Fruit fly (Drosophila melanogaster) whole organism, adult: ENCODE results near the gene Xpac.

Experiments used
- CG14711 ChIP-seq: fragments of 200-800 bp; sonication (Bioruptor generic); optimal IDR thresholded peaks from 2 replicates; lab custom pipeline; 2018; ENCODE audit warnings: missing biosample characterization, mild to moderate bottlenecking, missing genetic modification characterization, moderate library complexity
- CG5204 ChIP-seq: fragments of 200-800 bp; sonication (Bioruptor generic); optimal IDR thresholded peaks from 2 replicates; lab custom pipeline; 2016; ENCODE audit warnings: missing biosample characterization, missing genetic modification characterization
- Hr96 ChIP-seq: fragments of 200-800 bp; sonication (Bioruptor generic); optimal IDR thresholded peaks from 2 replicates; lab custom pipeline; 2016; ENCODE audit warnings: missing biosample characterization, missing genetic modification characterization
- cic ChIP-seq: fragments of 200-800 bp; sonication (Bioruptor generic); optimal IDR thresholded peaks from 2 replicates; lab custom pipeline; 2017; ENCODE audit warnings: missing biosample characterization, mild to moderate bottlenecking, missing genetic modification characterization, moderate library complexity
- kay ChIP-seq: fragments of 200-800 bp; sonication (Bioruptor generic); peaks from one replicate; lab custom pipeline; 2016; ENCODE audit warnings: missing biosample characterization, missing genetic modification characterization, borderline replicate concordance
- tj ChIP-seq: fragments of 200-800 bp; sonication (Bioruptor generic); optimal IDR thresholded peaks from 3 replicates; lab custom pipeline; 2017; ENCODE audit warnings: missing biosample characterization, mild to moderate bottlenecking, missing genetic modification characterization, moderate library complexity

DNA sequence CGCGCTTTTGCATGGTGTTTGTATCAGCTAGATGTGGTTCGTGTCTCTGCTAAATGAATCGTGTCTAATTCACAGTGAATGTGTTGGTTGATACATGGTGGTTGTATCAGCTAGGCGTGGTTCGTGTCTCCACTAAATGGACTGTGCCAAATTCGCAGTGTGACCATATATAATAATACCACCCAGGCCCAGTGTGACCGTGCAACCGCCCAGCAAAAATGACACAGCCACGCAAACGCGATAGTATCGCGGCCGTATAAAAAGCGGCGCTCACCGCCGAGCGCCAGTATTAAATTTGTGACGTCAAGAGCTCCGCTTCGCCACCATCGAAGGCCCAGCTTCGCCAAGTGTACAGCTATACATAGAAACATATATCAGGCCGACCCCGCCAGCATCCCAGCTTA lies 1.8 kb upstream of the Xpac start, which contains the start of gene cib:
- TF ChIP-seq kay (GFP tag; lab: Kevin White, UChicago), result no peak
- peak; percentile 42 for TF ChIP-seq CG14711 (tag; lab: Kevin White, UChicago)
- TF ChIP-seq cic (GFP tag; lab: Kevin White, UChicago), result peak; percentile 7
- TF ChIP-seq Hr96, result peak; percentile 53
- no peak for TF ChIP-seq CG5204 (GFP tag; lab: Kevin White, UChicago)
- TF ChIP-seq tj (GFP tag; lab: Kevin White, UChicago), result no peak
